Worm (Caenorhabditis elegans): Measurements from ENCODE around the gene F13A7.14.

Gene F13A7.14

DNA sequence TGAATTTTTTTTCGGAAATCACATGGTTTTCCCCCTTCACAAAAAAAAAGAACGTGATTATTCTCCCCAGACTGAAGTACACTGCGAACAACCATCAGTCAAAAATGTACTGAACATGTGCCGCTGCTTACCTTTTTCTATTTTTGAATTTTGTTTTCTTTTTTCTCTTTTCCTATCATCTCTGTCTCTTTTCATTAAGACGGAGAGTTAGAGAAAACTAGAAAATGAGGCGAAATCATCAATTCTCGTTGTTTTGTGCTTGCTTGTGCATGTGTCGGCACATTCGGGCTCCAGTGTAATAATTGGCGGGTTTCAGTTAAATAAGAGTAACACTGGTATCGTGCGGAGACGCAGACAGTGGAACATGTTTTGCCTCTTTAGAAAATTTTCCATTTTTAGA is 49.4 kb upstream of the F13A7.14 start (continued):
- TF ChIP-seq him-1 (tag; optimal IDR thresholded peaks at IDR 0.05): no peak
- TF ChIP-seq ztf-22 (GFP tag; optimal IDR thresholded peaks at IDR 0.05): peak; percentile 23
- TF ChIP-seq atf-7 (tag; optimal IDR thresholded peaks at IDR 0.05): peak; percentile 1
- no peak for TF ChIP-seq mes-4 (tag; optimal IDR thresholded peaks at IDR 0.05)

DNA sequence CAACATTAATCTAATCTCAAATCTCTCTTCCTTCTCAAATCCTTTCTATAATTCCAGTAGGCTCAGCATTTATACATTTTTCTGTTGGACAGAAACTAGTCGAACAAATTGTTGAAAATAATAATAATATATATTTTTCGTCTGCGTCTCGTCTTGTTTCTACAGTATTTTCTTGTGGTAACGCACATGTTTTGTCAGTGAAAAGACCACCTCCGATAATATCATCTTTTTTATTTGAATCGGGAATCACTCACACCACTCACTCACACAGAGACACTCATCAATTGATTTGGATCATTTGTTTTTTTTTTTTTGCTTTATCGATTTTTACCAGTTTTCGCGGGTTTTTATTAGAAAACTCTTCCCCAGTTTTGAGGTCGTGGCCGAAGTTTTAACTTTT is 47.0 kb upstream of the F13A7.14 start:
- TF ChIP-seq hmg-1.2 (GFP tag; IDR thresholded peaks at IDR 0.05) (peak; percentile 35; the same call in 1 of the 2 replicates), lsy-27 (tag; optimal IDR thresholded peaks at IDR 0.05; ENCODE audit: borderline replicate concordance, insufficient read depth) (no peak)

DNA sequence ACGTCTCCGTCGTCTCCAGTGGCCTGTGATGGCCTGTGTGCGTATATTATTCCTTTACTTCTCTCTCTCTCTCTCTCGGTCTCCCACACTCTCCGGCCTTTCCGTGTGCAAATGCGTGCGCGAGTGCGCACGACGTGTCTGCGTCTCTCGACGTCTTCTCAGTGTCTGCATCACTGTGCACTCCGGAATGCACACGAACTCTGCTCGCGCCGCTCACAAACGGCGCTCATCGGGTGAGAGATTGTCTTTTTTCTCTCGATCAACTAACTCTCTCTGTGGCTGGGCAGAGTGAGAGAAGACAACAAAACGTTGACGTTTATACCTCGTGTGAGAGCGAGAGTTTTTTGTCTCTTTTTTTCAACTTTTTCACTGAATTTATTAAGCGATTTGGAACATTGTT is 45.8 kb upstream of the F13A7.14 start:
- peak; percentile 99 for TF ChIP-seq zfh-2 (GFP tag; conservative IDR thresholded peaks at IDR 0.05)
- peak; percentile 61; the same call in 1 of the 2 replicates for TF ChIP-seq C17E4.6 (GFP tag; IDR thresholded peaks at IDR 0.05)
- peak; percentile 80 for TF ChIP-seq F52B5.7 (tag; optimal IDR thresholded peaks at IDR 0.05)
- TF ChIP-seq dox-1 (GFP tag; IDR thresholded peaks at IDR 0.05): peak; percentile 94
- TF ChIP-seq sptf-2 (GFP tag; optimal IDR thresholded peaks at IDR 0.05): peak; percentile 41
- TF ChIP-seq Y95B8A.8 (GFP tag; IDR thresholded peaks at IDR 0.05): peak; percentile 78; the same call in 1 of the 2 replicates
- peak; percentile 45; the same call in 1 of the 2 replicates for TF ChIP-seq attf-3 (GFP tag; conservative IDR thresholded peaks at IDR 0.05)
- TF ChIP-seq tbp1 (GFP tag; optimal IDR thresholded peaks at IDR 0.05): peak; percentile 66
- peak in 1 of 3 experiments; percentile 64 for TF ChIP-seq lin-35 (GFP tag; optimal IDR thresholded peaks at IDR 0.05)
- TF ChIP-seq unc-62 (GFP tag; optimal IDR thresholded peaks at IDR 0.05): no peak
- no peak for TF ChIP-seq D2030.7 (GFP tag; IDR thresholded peaks at IDR 0.05)
- TF ChIP-seq pha-4 (tag; optimal IDR thresholded peaks at IDR 0.05): no peak
- peak; percentile 75 for TF ChIP-seq egrh-3 (GFP tag; IDR thresholded peaks at IDR 0.05)
- peak; percentile 82 for TF ChIP-seq nhr-80 (tag; optimal IDR thresholded peaks at IDR 0.05)
- peak; percentile 72 for TF ChIP-seq ets-4 (GFP tag; optimal IDR thresholded peaks at IDR 0.05)
- 0 out of 2 replicates have a peak, but pooled peaks have one; percentile 36 for TF ChIP-seq bed-2 (GFP tag; IDR thresholded peaks at IDR 0.05)
- no peak for TF ChIP-seq sdz-38 (tag; optimal IDR thresholded peaks at IDR 0.05)
- TF ChIP-seq cebp-1 (GFP tag; IDR thresholded peaks at IDR 0.05): no peak
- peak; percentile 89 for TF ChIP-seq cebp-1 (tag; optimal IDR thresholded peaks at IDR 0.05)
- TF ChIP-seq somi-1 (GFP tag; optimal IDR thresholded peaks at IDR 0.05): peak; percentile 91
- TF ChIP-seq unc-130 (GFP tag; optimal IDR thresholded peaks at IDR 0.05): no peak
- TF ChIP-seq nfyb-1 (GFP tag; IDR thresholded peaks at IDR 0.05): peak; percentile 92
- TF ChIP-seq let-607 (tag; optimal IDR thresholded peaks at IDR 0.05): peak in 1 of 2 experiments; percentile 39
- peak; percentile 87; the same call in 1 of the 2 replicates for TF ChIP-seq egl-44 (GFP tag; IDR thresholded peaks at IDR 0.05)
- no peak for TF ChIP-seq snpc-1.1 (tag; optimal IDR thresholded peaks at IDR 0.05; ENCODE audit: insufficient read depth)
- peak; percentile 77 for TF ChIP-seq gei-17 (GFP tag; optimal IDR thresholded peaks at IDR 0.05)
- TF ChIP-seq repo-1 (tag; optimal IDR thresholded peaks at IDR 0.05): peak; percentile 67
- TF ChIP-seq snpc-4 (GFP tag; optimal IDR thresholded peaks at IDR 0.05): no peak
- peak; percentile 42 to 82 (median 68) for TF ChIP-seq snpc-4 (tag; optimal IDR thresholded peaks at IDR 0.05)
- peak; percentile 97 for TF ChIP-seq attf-5 (GFP tag; optimal IDR thresholded peaks at IDR 0.05)
- TF ChIP-seq K11D2.4 (GFP tag; IDR thresholded peaks at IDR 0.05): peak; percentile 88
- 0 out of 2 replicates have a peak, but pooled peaks have one; percentile 9 for TF ChIP-seq ceh-91 (GFP tag; IDR thresholded peaks at IDR 0.05)
- TF ChIP-seq ZK185.1 (tag; optimal IDR thresholded peaks at IDR 0.05; ENCODE audit: poor library complexity, severe bottlenecking): peak; percentile 60
- peak; percentile 11 for TF ChIP-seq F22D6.2 (tag; optimal IDR thresholded peaks at IDR 0.05)
- peak; percentile 82 for TF ChIP-seq ceh-27 (GFP tag; optimal IDR thresholded peaks at IDR 0.05)
- no peak for TF ChIP-seq F37B4.10 (GFP tag; IDR thresholded peaks at IDR 0.05)
- no peak for TF ChIP-seq hlh-26 (GFP tag; conservative IDR thresholded peaks at IDR 0.05)
- TF ChIP-seq hmg-20 (GFP tag; IDR thresholded peaks at IDR 0.05): peak; percentile 43; the same call in 1 of the 2 replicates
- peak; percentile 88 for TF ChIP-seq lin-26 (GFP tag; IDR thresholded peaks at IDR 0.05)

All from whole organism, young adult.